Fruit fly (Drosophila melanogaster): ENCODE data around the gene CG6650.

The CG6650 gene

DNA sequence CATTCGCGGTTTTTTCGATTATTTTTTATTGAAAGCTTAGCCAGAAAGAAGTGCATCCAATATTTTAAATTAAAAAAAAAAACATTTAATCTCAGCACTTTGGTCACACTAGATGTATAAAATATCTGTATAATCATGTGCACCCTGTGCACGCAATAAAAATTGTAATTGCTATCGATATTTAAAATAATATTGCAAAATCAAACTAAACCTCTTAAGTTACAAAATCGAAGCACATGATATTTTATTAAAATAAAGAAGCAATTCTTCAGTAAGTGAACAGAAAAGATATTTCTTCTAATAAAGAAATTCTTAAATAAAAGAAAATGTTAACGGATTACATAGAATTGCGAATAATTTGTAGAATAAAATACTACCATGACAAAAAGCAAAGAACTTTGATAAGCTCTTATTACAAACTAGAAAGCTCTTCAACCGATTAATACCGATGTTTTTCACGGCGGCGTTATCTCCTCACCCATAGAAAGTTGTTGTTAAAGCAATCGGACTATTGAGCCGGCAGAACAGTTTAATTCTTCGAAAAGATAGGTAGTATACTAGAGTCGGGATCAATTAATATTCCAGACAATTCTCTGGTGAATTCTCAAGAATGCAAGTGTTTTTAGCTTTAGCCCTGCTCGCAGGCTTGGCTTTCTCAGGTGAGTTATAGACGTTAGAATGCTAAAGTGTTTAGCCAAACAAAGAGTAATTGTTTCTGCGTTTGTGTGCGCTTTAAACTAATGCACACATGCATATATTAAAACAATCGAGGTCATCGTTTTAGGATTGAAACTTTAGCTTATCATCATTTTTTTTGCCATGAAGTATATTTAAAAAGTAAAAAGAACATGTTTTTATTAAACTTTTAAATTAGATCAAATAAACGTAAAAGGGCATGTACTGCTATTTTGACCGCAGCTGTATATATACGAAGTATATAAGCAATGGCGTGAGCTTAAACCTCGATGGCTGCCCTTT is 37.2 kb upstream of the CG6650 start, which contains the start of gene CtsK1 (continued):
- TF ChIP-seq ci (GFP tag; IDR thresholded peaks at IDR 0.05) (peak; percentile 3; the same call in 1 of the 3 replicates), knrl (GFP tag; IDR thresholded peaks at IDR 0.05; ENCODE audit: partially characterized antibody) (peak; percentile 75), Dip3 (GFP tag; optimal IDR thresholded peaks at IDR 0.05) (no peak), Awh (GFP tag; IDR thresholded peaks at IDR 0.05) (no peak), org-1 (GFP tag; optimal IDR thresholded peaks at IDR 0.05) (no peak), vnd (GFP tag; IDR thresholded peaks at IDR 0.05; ENCODE audit: partially characterized antibody) (peak; percentile 61), trem (tag; optimal IDR thresholded peaks at IDR 0.05) (no peak), CG15601 (tag; optimal IDR thresholded peaks at IDR 0.05) (peak; percentile 23), D19A (tag; optimal IDR thresholded peaks at IDR 0.05) (peak; percentile 97), CG14710 (tag; optimal IDR thresholded peaks at IDR 0.05) (peak; percentile 44), ara (GFP tag; IDR thresholded peaks at IDR 0.05) (peak; percentile 25; the same call in 1 of the 2 replicates), CG1602 (GFP tag; optimal IDR thresholded peaks at IDR 0.05) (no peak), CG10267 (tag; optimal IDR thresholded peaks at IDR 0.05) (peak; percentile 38), lbe (GFP tag; optimal IDR thresholded peaks at IDR 0.05) (peak; percentile 23), Fer3 (tag; optimal IDR thresholded peaks at IDR 0.05) (peak; percentile 5), yki (optimal IDR thresholded peaks at IDR 0.05) (no peak), CG12659 (GFP tag; optimal IDR thresholded peaks at IDR 0.05) (peak; percentile 58), CG31441 (GFP tag; IDR thresholded peaks at IDR 0.05) (peak; percentile 48), Jarid2 (GFP tag; optimal IDR thresholded peaks at IDR 0.05) (no peak), CG17359 (tag; optimal IDR thresholded peaks at IDR 0.05) (peak; percentile 66), CG2712 (tag; optimal IDR thresholded peaks at IDR 0.05) (peak; percentile 50), gcm2 (GFP tag; optimal IDR thresholded peaks at IDR 0.05) (no peak), CG14014 (GFP tag; IDR thresholded peaks at IDR 0.05) (0 out of 2 replicates have a peak, but pooled peaks have one; percentile 21), CG43689 (GFP tag; IDR thresholded peaks at IDR 0.05) (no peak), insv (GFP tag; optimal IDR thresholded peaks at IDR 0.05) (no peak), D (optimal IDR thresholded peaks at IDR 0.05) (no peak), D (GFP tag; optimal IDR thresholded peaks at IDR 0.05) (no peak), Hmx (GFP tag; optimal IDR thresholded peaks at IDR 0.05) (no peak), CG6272 (GFP tag; IDR thresholded peaks at IDR 0.05) (no peak), CG14441 (GFP tag; IDR thresholded peaks at IDR 0.05) (peak; percentile 50; the same call in 1 of the 2 replicates), Rfx (GFP tag; IDR thresholded peaks at IDR 0.05) (no peak; the same call in 1 of the 2 replicates), cad (GFP tag; optimal IDR thresholded peaks at IDR 0.05) (no peak), kah (GFP tag; optimal IDR thresholded peaks at IDR 0.05) (no peak), HLH3B (GFP tag; IDR thresholded peaks at IDR 0.05) (0 out of 2 replicates have a peak, but pooled peaks have one; percentile 34), p53 (GFP tag; optimal IDR thresholded peaks at IDR 0.05) (no peak), slou (GFP tag; optimal IDR thresholded peaks at IDR 0.05) (no peak), CG8924 (tag; optimal IDR thresholded peaks at IDR 0.05) (no peak), sens-2 (GFP tag; IDR thresholded peaks at IDR 0.05) (no peak), Sox100B (GFP tag; optimal IDR thresholded peaks at IDR 0.05) (peak; percentile 24), stc (GFP tag; IDR thresholded peaks at IDR 0.05) (peak; percentile 49; the same call in 1 of the 2 replicates), CG7372 (GFP tag; IDR thresholded peaks at IDR 0.05) (no peak), zen2 (GFP tag; IDR thresholded peaks at IDR 0.05; ENCODE audit: partially characterized antibody) (peak; percentile 73; the same call in 1 of the 3 replicates), Dek (tag; optimal IDR thresholded peaks at IDR 0.05) (no peak), CG18262 (tag; optimal IDR thresholded peaks at IDR 0.05) (peak; percentile 50), mam (GFP tag; optimal IDR thresholded peaks at IDR 0.05) (no peak), ewg (GFP tag; optimal IDR thresholded peaks at IDR 0.05) (no peak), row (GFP tag; IDR thresholded peaks at IDR 0.05) (peak; percentile 75), dati (GFP tag; IDR thresholded peaks at IDR 0.05) (0 out of 2 replicates have a peak, but pooled peaks have one; percentile 4), gem (tag; optimal IDR thresholded peaks at IDR 0.05) (peak; percentile 47)

All from whole organism, embryonic.